Fruit fly (Drosophila melanogaster): ENCODE data around the gene CG5866.

Gene CG5866

dm6 chr3R:17386168-17386819 lies 29.2 kb upstream of the CG5866 start (continued):
- peak; percentile 1 for TF ChIP-seq tio (GFP tag; optimal IDR thresholded peaks at IDR 0.05)
- peak; percentile 51 for TF ChIP-seq CG8281 (tag; optimal IDR thresholded peaks at IDR 0.05)
- peak; percentile 74 for TF ChIP-seq B-H1 (GFP tag; IDR thresholded peaks at IDR 0.05)
- peak; percentile 3 for TF ChIP-seq CG13775 (GFP tag; optimal IDR thresholded peaks at IDR 0.05)
- TF ChIP-seq CG3407 (GFP tag; optimal IDR thresholded peaks at IDR 0.05), result peak; percentile 66
- TF ChIP-seq bsh (GFP tag; optimal IDR thresholded peaks at IDR 0.05), result peak; percentile 60 to 84
- TF ChIP-seq Lhr (GFP tag; optimal IDR thresholded peaks at IDR 0.05), result peak; percentile 12
- TF ChIP-seq Ravus (GFP tag; IDR thresholded peaks at IDR 0.05), result no peak
- TF ChIP-seq Xrp1 (GFP tag; IDR thresholded peaks at IDR 0.05), result peak; percentile 86
- peak; percentile 57; the same call in 1 of the 2 replicates for TF ChIP-seq Nf-YA (GFP tag; IDR thresholded peaks at IDR 0.05)
- peak; percentile 62 for TF ChIP-seq HHEX (GFP tag; optimal IDR thresholded peaks at IDR 0.05)
- TF ChIP-seq CG10462 (GFP tag; optimal IDR thresholded peaks at IDR 0.05), result peak; percentile 18
- TF ChIP-seq CG11695 (GFP tag; IDR thresholded peaks at IDR 0.05), result peak; percentile 61; the same call in 1 of the 3 replicates
- TF ChIP-seq psq (GFP tag; optimal IDR thresholded peaks at IDR 0.05), result no peak
- no peak for TF ChIP-seq CG10274 (GFP tag; optimal IDR thresholded peaks at IDR 0.05)
- TF ChIP-seq Ptx1 (GFP tag; IDR thresholded peaks at IDR 0.05), result peak; percentile 77
- no peak for TF ChIP-seq ato (GFP tag; IDR thresholded peaks at IDR 0.05; ENCODE audit: partially characterized antibody)
- TF ChIP-seq al (GFP tag; IDR thresholded peaks at IDR 0.05), result no peak
- peak; percentile 67 for TF ChIP-seq sob (GFP tag; IDR thresholded peaks at IDR 0.05)
- no peak for TF ChIP-seq Scr (GFP tag; IDR thresholded peaks at IDR 0.05; ENCODE audit: partially characterized antibody)
- TF ChIP-seq CG4854 (GFP tag; optimal IDR thresholded peaks at IDR 0.05), result no peak
- TF ChIP-seq pita (GFP tag; optimal IDR thresholded peaks at IDR 0.05), result no peak
- TF ChIP-seq Xbp1 (GFP tag; optimal IDR thresholded peaks at IDR 0.05), result peak; percentile 71
- no peak for TF ChIP-seq chinmo (GFP tag; IDR thresholded peaks at IDR 0.05; ENCODE audit: partially characterized antibody)
- TF ChIP-seq tap (tag; optimal IDR thresholded peaks at IDR 0.05), result peak; percentile 74
- no peak for TF ChIP-seq CG1832 (GFP tag; optimal IDR thresholded peaks at IDR 0.05)
- peak; percentile 81 for TF ChIP-seq CG18262 (tag; optimal IDR thresholded peaks at IDR 0.05)
- peak; percentile 12 for TF ChIP-seq slp2 (GFP tag; optimal IDR thresholded peaks at IDR 0.05)
- TF ChIP-seq Elba2 (GFP tag; optimal IDR thresholded peaks at IDR 0.05), result no peak
- TF ChIP-seq ind (GFP tag; optimal IDR thresholded peaks at IDR 0.05), result peak; percentile 64
- TF ChIP-seq Opbp (GFP tag; IDR thresholded peaks at IDR 0.05; ENCODE audit: partially characterized antibody), result no peak
- TF ChIP-seq CG16815 (GFP tag; optimal IDR thresholded peaks at IDR 0.05), result peak; percentile 35
- peak; percentile 67 for TF ChIP-seq dmrt11E (tag; optimal IDR thresholded peaks at IDR 0.05)
- TF ChIP-seq CG5245 (GFP tag; optimal IDR thresholded peaks at IDR 0.05), result peak; percentile 64
- peak; percentile 32 for TF ChIP-seq CG8944 (GFP tag; optimal IDR thresholded peaks at IDR 0.05)
- peak; percentile 52 for TF ChIP-seq lilli (GFP tag; optimal IDR thresholded peaks at IDR 0.05)
- TF ChIP-seq CG13287 (GFP tag; IDR thresholded peaks at IDR 0.05; ENCODE audit: partially characterized antibody), result no peak
- no peak for TF ChIP-seq Sry-β (GFP tag; optimal IDR thresholded peaks at IDR 0.05)
- TF ChIP-seq sisA (GFP tag; IDR thresholded peaks at IDR 0.05), result peak; percentile 77
- no peak for TF ChIP-seq p53 (GFP tag; optimal IDR thresholded peaks at IDR 0.05)
- TF ChIP-seq lola (GFP tag; optimal IDR thresholded peaks at IDR 0.05), result peak in 1 of 3 experiments; percentile 51
- peak; percentile 34 for TF ChIP-seq CG10267 (tag; optimal IDR thresholded peaks at IDR 0.05)
- no peak for TF ChIP-seq usp (GFP tag; optimal IDR thresholded peaks at IDR 0.05)
- TF ChIP-seq inv (GFP tag; IDR thresholded peaks at IDR 0.05; ENCODE audit: partially characterized antibody), result no peak
- TF ChIP-seq CoRest (tag; optimal IDR thresholded peaks at IDR 0.05), result peak; percentile 72
- TF ChIP-seq CG31365 (tag; optimal IDR thresholded peaks at IDR 0.05), result no peak
- TF ChIP-seq ro (GFP tag; IDR thresholded peaks at IDR 0.05), result no peak
- TF ChIP-seq sqz (GFP tag; optimal IDR thresholded peaks at IDR 0.05), result peak; percentile 17
- TF ChIP-seq CG3281 (GFP tag; optimal IDR thresholded peaks at IDR 0.05), result peak; percentile 63
